Worm (Caenorhabditis elegans): ENCODE measurements around the gene nhr-95.

DNA sequence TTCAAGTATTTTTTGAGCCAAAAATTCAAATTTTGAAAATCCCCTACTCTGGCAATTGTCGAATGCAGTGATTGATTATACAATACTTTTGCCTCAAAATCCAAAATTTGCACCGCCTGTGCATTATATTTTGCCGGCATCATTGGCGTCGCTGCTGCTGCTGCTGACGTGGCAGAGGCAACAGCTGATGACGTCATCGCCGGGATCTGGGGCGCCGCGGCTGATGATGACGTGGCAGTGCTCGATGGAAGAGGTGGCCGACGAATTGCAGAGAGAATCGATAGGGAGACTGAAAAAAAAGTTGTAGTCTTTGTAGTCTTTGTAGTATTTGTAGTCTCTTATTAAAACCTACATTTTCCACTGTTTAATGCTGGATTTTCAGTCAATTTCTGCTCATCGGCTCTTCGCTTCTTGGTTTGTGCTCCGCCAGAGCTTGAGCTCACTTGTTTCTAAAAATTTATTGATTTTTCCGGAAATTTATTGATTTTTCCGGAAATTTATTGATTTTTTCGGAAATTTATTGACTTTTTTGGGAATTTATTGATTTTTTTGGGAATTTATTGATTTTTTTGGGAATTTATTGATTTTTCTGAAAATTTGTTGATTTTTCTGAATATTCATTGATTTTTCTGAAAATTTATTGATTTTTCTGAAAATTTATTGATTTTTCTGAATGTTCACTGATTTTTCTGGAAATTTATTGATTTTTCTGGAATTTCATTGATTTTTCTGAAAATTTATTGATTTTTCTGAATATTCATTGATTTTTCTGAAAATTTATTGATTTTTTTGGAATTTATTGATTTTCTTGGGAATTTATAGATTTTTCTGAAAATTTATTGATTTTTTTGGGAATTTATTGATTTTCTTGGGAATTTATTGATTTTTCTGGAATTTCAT is 38.6 kb upstream of the nhr-95 start:
- no peak for TF ChIP-seq unc-86 (tag; optimal IDR thresholded peaks at IDR 0.05)
- TF ChIP-seq fkh-10 (GFP tag; optimal IDR thresholded peaks at IDR 0.05): no peak
- TF ChIP-seq elt-2 (tag; optimal IDR thresholded peaks at IDR 0.05): no peak
- TF ChIP-seq lin-11 (tag; optimal IDR thresholded peaks at IDR 0.05): no peak
- no peak for TF ChIP-seq ttx-3 (tag; optimal IDR thresholded peaks at IDR 0.05)
- no peak for TF ChIP-seq tbx-2 (tag; optimal IDR thresholded peaks at IDR 0.05)

Measured in whole organism, late embryonic.